Fruit fly (Drosophila melanogaster) S2 (cell line): ENCODE results near the gene Arl4.

Experiments used
- CG8478 ChIP-seq: fragments of >200 bp; optimal IDR thresholded peaks from 2 replicates; lab custom pipeline; 2018
- CTCF ChIP-seq, 2 experiments: fragments of >200 bp; optimal IDR thresholded peaks; 2 replicates each; lab custom pipeline; 2018

Gene Arl4

DNA sequence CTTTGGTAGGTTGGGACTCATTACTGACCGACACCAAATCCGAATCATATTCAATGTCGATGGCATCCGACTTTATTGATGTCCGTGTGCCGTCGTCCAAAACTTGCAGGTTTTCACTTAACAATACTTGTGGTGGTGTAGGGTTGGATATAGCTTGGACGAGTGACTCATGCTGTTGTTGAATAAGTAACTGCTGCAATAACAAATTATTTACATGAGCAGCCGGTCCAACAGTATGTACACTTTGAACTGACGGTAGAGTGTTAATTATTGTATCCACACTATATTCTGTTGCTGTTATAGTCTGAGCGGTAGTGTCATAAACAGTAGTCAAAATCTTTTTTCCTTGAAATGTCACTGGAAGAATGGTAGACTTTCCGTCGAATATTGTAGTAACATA, 11.7 kb downstream of the Arl4 start:
- TF ChIP-seq CTCF (optimal IDR thresholded peaks at IDR 0.05; lab: Kevin White, UChicago) (no peak), CG8478 (lab: Kevin White, UChicago) (no peak)

DNA sequence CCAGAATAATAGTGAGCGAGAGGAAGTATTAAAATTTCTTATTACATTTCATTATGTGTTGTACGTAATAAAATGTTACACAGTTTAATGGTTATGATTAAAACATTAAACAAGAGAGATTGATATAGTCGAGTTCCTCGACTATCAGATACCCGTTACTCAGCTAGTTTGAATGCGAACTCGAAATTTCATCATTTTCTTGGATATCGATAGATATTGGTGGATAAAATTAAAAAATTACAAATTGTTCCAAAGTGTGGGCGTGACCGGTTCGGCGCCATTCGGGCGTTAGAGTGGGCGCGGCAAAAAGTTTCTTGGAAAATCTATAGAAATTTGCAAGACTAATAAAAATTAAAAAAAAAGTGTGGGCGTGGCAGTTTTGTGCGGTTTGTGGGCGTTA, 14.0 kb downstream of the Arl4 start:
- TF ChIP-seq CTCF (optimal IDR thresholded peaks at IDR 0.05; lab: Kevin White, UChicago): no peak
- no peak for TF ChIP-seq CG8478 (lab: Kevin White, UChicago)

DNA sequence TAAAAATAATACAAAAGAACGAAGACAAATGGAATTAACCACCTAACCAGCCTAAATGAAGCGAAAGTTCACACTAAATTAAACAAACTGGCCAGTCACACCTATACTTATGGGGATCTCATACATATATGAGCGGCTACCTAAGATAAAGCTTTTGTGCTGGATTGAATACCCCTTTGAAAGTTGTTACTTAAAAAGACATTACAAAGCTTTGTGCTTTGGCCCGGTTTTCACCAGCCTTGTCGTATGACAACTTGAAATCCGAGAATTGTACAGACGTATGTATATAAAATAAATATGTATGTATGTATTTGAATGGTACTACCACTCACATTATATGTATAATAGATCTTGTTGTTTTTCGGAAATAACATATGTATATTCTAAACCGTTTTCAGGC, 23.2 kb downstream of the Arl4 start, which contains the start of gene CG31997:
Gene CG31997, minus strand, starts transcription at position 84 of the 400 bp plus-strand sequence.
- TF ChIP-seq CG8478 (lab: Kevin White, UChicago): no peak
- no peak for TF ChIP-seq CTCF (optimal IDR thresholded peaks at IDR 0.05; lab: Kevin White, UChicago)

DNA sequence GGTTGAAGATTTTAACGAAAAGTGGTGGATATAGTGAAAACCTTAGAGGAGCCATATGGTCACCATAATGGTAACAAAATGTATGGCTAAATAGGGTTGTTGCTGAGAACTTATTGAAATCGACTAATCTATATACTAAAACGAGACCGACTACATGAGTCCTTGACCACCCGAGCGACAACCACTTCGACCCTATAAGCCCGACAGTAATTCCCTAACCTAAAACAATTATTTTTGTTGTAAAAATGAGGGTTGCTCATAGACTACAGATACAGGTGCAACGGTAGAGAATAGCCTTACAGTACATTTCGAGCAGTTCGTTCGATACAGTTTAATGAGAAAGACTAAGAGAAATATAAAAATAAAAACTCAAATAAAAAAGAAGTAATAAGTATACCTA, 28.7 kb downstream of the Arl4 start, which contains the start of gene CG32006:
Gene CG32006, plus strand, starts transcription at position 312 of the 400 bp plus-strand sequence.
- TF ChIP-seq CTCF (optimal IDR thresholded peaks at IDR 0.05; lab: Kevin White, UChicago) (no peak), CG8478 (lab: Kevin White, UChicago) (no peak)

DNA sequence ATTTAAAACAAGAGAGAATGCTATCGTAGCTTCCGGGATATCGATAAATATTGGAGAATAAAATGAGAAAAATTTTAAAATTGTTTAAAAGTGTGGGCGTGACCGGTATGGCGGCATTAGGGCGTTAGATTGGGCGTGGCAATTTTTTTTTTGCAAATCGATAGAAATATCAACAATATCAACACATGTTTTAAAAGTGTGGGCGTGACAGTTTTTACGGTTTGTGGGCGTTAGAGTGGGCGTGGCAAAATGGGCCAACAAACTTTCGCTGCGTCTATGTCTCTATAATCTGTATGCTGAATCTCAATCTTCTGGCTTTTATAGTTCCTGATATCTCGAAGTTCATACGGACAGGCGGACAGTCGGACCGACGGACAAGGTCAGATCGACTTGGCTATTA, 30.1 kb downstream of the Arl4 start:
- no peak for TF ChIP-seq CG8478 (lab: Kevin White, UChicago)
- TF ChIP-seq CTCF (optimal IDR thresholded peaks at IDR 0.05; lab: Kevin White, UChicago): no peak

DNA sequence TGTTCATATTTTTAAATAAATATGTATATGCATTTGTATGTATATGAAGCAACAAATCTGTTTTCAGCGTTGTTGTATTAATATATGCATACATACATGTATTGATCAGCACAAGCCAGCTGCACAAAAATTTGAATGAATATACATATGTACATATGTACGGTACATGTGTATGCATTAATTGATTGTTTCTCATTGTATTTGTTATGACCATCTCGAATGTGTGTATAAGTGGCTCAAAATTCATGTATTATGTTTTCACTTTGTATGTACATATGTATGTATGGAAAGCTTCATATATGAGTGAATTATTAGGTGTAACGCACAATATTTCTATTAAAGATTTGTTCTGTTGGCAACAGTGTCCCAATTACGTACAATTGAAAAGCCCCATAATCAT, 43.2 kb downstream of the Arl4 start:
- TF ChIP-seq CG8478 (lab: Kevin White, UChicago): no peak
- TF ChIP-seq CTCF (optimal IDR thresholded peaks at IDR 0.05; lab: Kevin White, UChicago): no peak

DNA sequence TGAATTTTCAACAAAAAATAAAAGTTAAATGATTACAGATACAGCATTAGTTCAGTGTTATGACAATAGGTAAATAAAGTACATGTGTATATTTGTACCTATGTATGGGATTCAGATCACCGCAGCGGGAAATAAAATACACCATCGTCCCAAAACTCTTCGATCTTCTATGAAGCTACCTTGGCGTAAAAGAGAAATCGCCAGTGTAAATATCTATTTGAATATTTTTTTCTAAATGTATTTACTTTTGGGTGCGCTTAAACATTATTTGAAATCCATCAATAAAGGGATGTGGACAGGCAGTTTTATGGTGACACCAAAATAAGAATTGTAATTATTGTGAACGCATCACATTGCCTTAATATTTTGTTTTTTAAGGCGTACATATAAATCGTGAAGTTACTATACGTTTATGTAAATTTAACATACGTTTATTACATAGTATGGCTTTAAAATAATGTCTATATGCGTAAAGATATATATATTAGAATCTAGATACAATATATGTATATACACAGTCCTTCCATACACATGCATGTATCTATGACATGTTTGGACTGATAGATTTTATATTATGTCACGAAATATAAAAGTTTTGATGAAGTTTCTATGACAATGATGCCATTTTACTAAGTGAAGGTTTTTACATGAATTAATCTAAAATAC, 47.1 kb downstream of the Arl4 start, which contains the start of gene anne:
Gene anne, plus strand, starts transcription at position 263 of the 666 bp plus-strand sequence.
- no peak for TF ChIP-seq CTCF (optimal IDR thresholded peaks at IDR 0.05; lab: Kevin White, UChicago)
- no peak for TF ChIP-seq CG8478 (lab: Kevin White, UChicago)

DNA sequence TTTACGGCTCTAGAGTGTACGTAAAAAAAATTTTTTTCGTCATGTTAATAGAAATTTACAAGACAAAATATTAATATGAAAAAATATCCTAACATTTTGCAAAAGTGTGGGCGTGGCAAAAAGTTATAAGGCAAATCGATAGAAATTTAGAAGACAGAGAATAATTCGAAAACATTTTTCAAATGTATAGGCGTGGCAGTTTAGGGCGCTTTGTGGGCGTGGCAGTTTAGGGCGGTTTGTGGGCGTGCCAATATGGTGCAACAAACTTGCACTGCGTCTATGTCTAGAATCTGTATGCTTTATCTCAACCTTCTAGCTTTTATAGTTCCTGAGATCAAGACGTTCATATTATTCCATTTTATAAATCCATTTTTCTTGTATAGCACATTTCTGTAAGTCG, 48.2 kb downstream of the Arl4 start:
- no peak for TF ChIP-seq CTCF (optimal IDR thresholded peaks at IDR 0.05; lab: Kevin White, UChicago)
- TF ChIP-seq CG8478 (lab: Kevin White, UChicago): no peak

DNA sequence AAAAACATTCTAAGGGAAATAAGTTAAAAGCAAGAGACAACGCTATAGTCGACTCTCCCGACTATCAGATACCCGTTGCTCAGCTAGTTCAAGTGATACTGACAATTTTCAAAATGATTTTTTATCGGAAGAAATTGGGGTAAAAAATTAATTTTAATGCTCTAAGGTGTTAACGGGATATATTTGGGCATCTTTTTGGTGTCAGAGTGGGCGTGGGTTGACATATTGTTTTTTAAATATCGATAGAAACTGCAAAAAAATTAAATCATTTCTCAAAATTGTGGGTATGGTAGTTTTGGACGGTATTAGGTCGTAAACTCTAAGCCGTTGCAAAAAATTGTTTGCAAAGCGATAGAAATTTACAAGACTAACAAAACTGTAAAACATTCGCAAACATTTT, 48.6 kb downstream of the Arl4 start:
- TF ChIP-seq CG8478 (lab: Kevin White, UChicago) (no peak), CTCF (optimal IDR thresholded peaks at IDR 0.05; lab: Kevin White, UChicago) (no peak)

DNA sequence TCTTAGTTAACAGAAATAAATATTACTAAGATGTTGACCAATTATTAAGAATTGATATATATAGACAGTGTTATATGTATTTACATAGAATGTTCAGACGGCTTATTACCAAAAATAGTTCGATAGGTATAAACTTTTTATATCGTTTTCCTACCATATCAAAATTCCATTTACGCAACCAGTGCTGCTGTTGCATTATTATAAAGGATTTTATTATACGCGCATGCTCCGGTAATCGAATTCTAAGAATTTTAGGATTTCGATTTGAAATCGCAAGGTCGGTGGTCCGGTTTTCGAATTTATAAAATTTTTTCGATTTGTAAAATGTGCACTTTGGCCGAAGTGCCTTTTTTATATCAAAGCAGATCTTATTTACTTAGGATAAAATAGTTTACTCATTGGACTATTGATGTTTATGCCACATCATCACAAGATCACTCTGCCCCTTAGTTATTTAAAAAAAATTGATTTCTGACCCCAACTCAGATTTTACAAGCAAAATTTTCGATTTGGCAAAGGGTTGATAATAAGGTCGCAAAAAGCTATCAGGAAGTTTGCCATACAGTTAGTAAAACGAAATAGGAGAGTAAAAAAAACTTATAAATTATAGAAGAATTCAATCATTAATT, 49.4 kb downstream of the Arl4 start, which contains the start of gene Ank:
Gene Ank, minus strand, starts transcription at position 206 of the 629 bp plus-strand sequence.
- TF ChIP-seq CTCF (optimal IDR thresholded peaks at IDR 0.05; lab: Kevin White, UChicago): no peak

DNA sequence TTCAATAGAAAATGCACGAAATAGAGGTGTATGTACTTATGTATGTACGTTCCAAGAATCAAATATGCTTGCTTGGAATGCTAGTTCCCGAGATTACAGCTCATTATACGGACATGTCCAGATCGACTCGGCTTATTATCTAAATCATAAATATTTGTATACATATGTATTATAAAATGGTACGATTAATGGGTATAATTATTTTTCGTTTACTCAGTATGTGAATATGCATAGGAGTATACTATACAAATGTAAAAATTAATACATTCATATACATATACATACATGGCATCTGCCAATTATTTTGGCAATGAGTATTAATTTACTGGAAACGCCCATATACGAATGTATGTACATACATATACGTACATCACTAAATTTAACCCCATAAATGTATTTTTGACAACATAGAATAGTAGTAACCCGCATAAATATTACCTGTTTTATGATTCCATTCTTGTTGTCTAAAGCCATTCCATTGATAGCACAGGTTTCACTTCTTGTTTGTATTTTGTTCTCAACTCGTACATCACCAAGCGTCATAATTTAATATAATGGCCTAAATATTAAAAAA, 50.2 kb downstream of the Arl4 start:
- no peak for TF ChIP-seq CG8478 (lab: Kevin White, UChicago)
- TF ChIP-seq CTCF (optimal IDR thresholded peaks at IDR 0.05; lab: Kevin White, UChicago): no peak
